Worm (Caenorhabditis elegans) whole organism, midembryonic: ENCODE results near the gene C32C4.3.

ENCODE experiments used
- T22C8.4 ChIP-seq: fragments of 200-800 bp; sonication (Bioruptor generic); IDR thresholded peaks from 2 replicates; pipeline ENCODE4 v1.3.6; 2022; ENCODE audit warnings: missing genetic modification characterization, missing compliant biosample characterization
- flt-1 ChIP-seq: fragments of 200-800 bp; sonication (Bioruptor generic); IDR thresholded peaks from 2 replicates; pipeline ENCODE4 v1.3.6; 2022; ENCODE audit warnings: missing genetic modification characterization, missing compliant biosample characterization
- klf-2 ChIP-seq: fragments of 200-800 bp; sonication (Bioruptor generic); conservative IDR thresholded peaks from 2 replicates; pipeline ENCODE4 v1.3.6; 2022; ENCODE audit warnings: missing genetic modification reagents, missing genetic modification characterization, missing compliant biosample characterization
- med-1 ChIP-seq: sonication (generic microtip); optimal IDR thresholded peaks from 2 replicates; lab custom pipeline; 2017; ENCODE audit warnings: missing genetic modification characterization, mild to moderate bottlenecking, missing compliant biosample characterization, antibody characterized with exemption, missing genetic modification reagents; ENCODE audit not compliant: insufficient read depth
- ref-1 ChIP-seq: fragments of 200-800 bp; sonication (Bioruptor generic); conservative IDR thresholded peaks from 2 replicates; pipeline ENCODE4 v1.3.6; 2022; ENCODE audit warnings: missing genetic modification reagents, missing genetic modification characterization, missing compliant biosample characterization
- tab-1 ChIP-seq: fragments of 200-800 bp; sonication (Bioruptor generic); IDR thresholded peaks from 2 replicates; pipeline ENCODE4 v1.3.6; 2022; ENCODE audit warnings: missing genetic modification characterization, missing compliant biosample characterization
- ztf-23 ChIP-seq: fragments of 200-800 bp; sonication (Bioruptor generic); IDR thresholded peaks from 2 replicates; pipeline ENCODE4 v1.3.6; 2022; ENCODE audit warnings: missing genetic modification reagents, missing genetic modification characterization, missing compliant biosample characterization
- ztf-29 ChIP-seq: fragments of 200-800 bp; sonication (Bioruptor generic); IDR thresholded peaks from 2 replicates; pipeline ENCODE4 v1.3.6; 2022; ENCODE audit warnings: missing genetic modification reagents, missing genetic modification characterization, missing compliant biosample characterization

DNA sequence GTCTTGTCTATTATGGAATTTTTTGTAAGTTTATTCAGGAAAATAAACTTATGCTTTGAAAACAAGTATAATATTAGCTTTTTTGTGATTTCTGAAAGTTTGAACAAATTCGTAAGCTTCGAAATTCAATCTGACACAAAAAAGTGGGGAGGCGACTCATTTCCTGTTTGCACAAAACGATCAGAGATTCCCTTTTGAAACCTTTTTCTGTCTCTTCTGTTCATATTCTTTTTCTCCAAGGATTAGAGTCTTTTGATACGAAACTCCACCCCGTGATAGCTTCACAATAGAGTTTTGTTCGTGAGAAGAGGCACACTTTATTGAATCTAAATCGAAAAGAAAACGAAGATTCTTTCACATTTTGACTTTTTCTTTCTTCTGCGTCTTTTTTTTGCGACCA lies 6.0 kb downstream of the C32C4.3 start:
- no peak for TF ChIP-seq med-1 (GFP tag; lab: Kevin White, UChicago)
- TF ChIP-seq flt-1 (GFP tag; lab: Robert Waterston, UW) = no peak
- TF ChIP-seq ztf-29 (GFP tag; lab: Robert Waterston, UW) = no peak
- TF ChIP-seq tab-1 (GFP tag; lab: Robert Waterston, UW) = no peak
- no peak for TF ChIP-seq ztf-23 (GFP tag; lab: Robert Waterston, UW)
- TF ChIP-seq ref-1 (GFP tag; lab: Robert Waterston, UW) = no peak
- TF ChIP-seq klf-2 (GFP tag; lab: Robert Waterston, UW) = no peak
- no peak for TF ChIP-seq T22C8.4 (GFP tag; lab: Robert Waterston, UW)
